Fruit fly (Drosophila melanogaster): ENCODE measurements around the gene CG31788.

Gene CG31788

DNA sequence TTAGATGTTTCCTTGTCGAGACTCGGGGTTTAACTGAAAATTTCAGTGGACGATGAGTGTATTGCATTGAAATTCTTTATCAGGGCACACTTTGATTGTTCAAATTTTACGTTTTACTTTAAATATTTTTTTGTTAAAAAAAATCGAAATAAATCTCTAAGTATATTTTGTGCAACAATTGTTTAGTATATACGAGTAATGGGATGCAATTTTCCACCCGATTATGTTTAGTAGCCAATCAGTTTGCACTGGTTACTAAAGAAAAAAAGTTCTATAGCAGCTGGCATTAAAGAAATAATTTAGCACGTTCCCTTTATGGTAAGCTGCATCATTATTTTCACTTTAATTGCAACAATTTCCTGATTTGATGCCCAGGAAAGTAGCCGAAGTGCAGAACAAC lies at the start of gene CG31788:
CG31788 (minus strand) TSS at position 101 of the 400 bp plus-strand sequence.
- no peak for TF ChIP-seq Rel (GFP tag; optimal IDR thresholded peaks at IDR 0.05)
- TF ChIP-seq Rel (tag; optimal IDR thresholded peaks at IDR 0.05) = no peak
- TF ChIP-seq brk (GFP tag; optimal IDR thresholded peaks at IDR 0.05) = no peak
- TF ChIP-seq pan (optimal IDR thresholded peaks at IDR 0.05) = no peak
- TF ChIP-seq woc (GFP tag; optimal IDR thresholded peaks at IDR 0.05) = no peak
- no peak for TF ChIP-seq jim (GFP tag; optimal IDR thresholded peaks at IDR 0.05)
- TF ChIP-seq lola (GFP tag; optimal IDR thresholded peaks at IDR 0.05) = no peak
- no peak for TF ChIP-seq Hr83 (GFP tag; optimal IDR thresholded peaks at IDR 0.05; ENCODE audit: poor library complexity, severe bottlenecking)
- TF ChIP-seq foxo (GFP tag; optimal IDR thresholded peaks at IDR 0.05) = no peak
- no peak for TF ChIP-seq sv (GFP tag; optimal IDR thresholded peaks at IDR 0.05)
- no peak for TF ChIP-seq dmrt93B (GFP tag; optimal IDR thresholded peaks at IDR 0.05)
- no peak for TF ChIP-seq N (GFP tag; optimal IDR thresholded peaks at IDR 0.05)
- no peak for TF ChIP-seq CG32264 (GFP tag; optimal IDR thresholded peaks at IDR 0.05)
- no peak for TF ChIP-seq Myc (optimal IDR thresholded peaks at IDR 0.05)
- no peak for TF ChIP-seq Vsx2 (GFP tag; optimal IDR thresholded peaks at IDR 0.05; ENCODE audit: partially characterized antibody)
- no peak for TF ChIP-seq Hnf4 (GFP tag; optimal IDR thresholded peaks at IDR 0.05)
- TF ChIP-seq CrebA (GFP tag; optimal IDR thresholded peaks at IDR 0.05; ENCODE audit: borderline replicate concordance) = no peak
- TF ChIP-seq Dfd (GFP tag; optimal IDR thresholded peaks at IDR 0.05) = no peak
- no peak for TF ChIP-seq Sp1 (GFP tag; optimal IDR thresholded peaks at IDR 0.05)
- TF ChIP-seq dsf (GFP tag; optimal IDR thresholded peaks at IDR 0.05; ENCODE audit: borderline replicate concordance) = no peak

- TF ChIP-seq lola (GFP tag; optimal IDR thresholded peaks at IDR 0.05) = no peak
- TF ChIP-seq tai (GFP tag; optimal IDR thresholded peaks at IDR 0.05) = no peak
- no peak for TF ChIP-seq usp (GFP tag; optimal IDR thresholded peaks at IDR 0.05)
- TF ChIP-seq OdsH (GFP tag; optimal IDR thresholded peaks at IDR 0.05) = no peak
- no peak for TF ChIP-seq rgr (GFP tag; optimal IDR thresholded peaks at IDR 0.05)
- no peak for TF ChIP-seq dmrt93B (GFP tag; optimal IDR thresholded peaks at IDR 0.05)
- TF ChIP-seq woc (GFP tag; optimal IDR thresholded peaks at IDR 0.05) = no peak
- TF ChIP-seq br (GFP tag; optimal IDR thresholded peaks at IDR 0.05) = no peak
- TF ChIP-seq jim (GFP tag; optimal IDR thresholded peaks at IDR 0.05) = no peak
- TF ChIP-seq brk (GFP tag; optimal IDR thresholded peaks at IDR 0.05) = no peak
- TF ChIP-seq Sp1 (GFP tag; optimal IDR thresholded peaks at IDR 0.05) = no peak
- TF ChIP-seq Vsx2 (GFP tag; optimal IDR thresholded peaks at IDR 0.05; ENCODE audit: partially characterized antibody) = no peak
- no peak for TF ChIP-seq CrebA (GFP tag; optimal IDR thresholded peaks at IDR 0.05; ENCODE audit: borderline replicate concordance)
- no peak for TF ChIP-seq ey (GFP tag; optimal IDR thresholded peaks at IDR 0.05)
These were observed 47.5 kb upstream of the CG31788 start for dm6 chr2L:18305057-18305829.

dm6 chr2L:18304469-18304868 lies 46.7 kb upstream of the CG31788 start:
- TF ChIP-seq Jra (GFP tag; optimal IDR thresholded peaks at IDR 0.05) (no peak), sage (GFP tag; optimal IDR thresholded peaks at IDR 0.05) (no peak)

dm6 chr2L:18302780-18303179 lies 45.0 kb upstream of the CG31788 start:
- no peak for TF ChIP-seq dmrt93B (GFP tag; optimal IDR thresholded peaks at IDR 0.05)
- TF ChIP-seq pan (optimal IDR thresholded peaks at IDR 0.05) = no peak
- TF ChIP-seq HLH106 (tag; optimal IDR thresholded peaks at IDR 0.05) = no peak
- TF ChIP-seq h (GFP tag; optimal IDR thresholded peaks at IDR 0.05) = no peak
- no peak for TF ChIP-seq Hr78 (GFP tag; optimal IDR thresholded peaks at IDR 0.05)
- no peak for TF ChIP-seq woc (GFP tag; optimal IDR thresholded peaks at IDR 0.05)
- TF ChIP-seq tai (GFP tag; optimal IDR thresholded peaks at IDR 0.05) = no peak
- no peak for TF ChIP-seq Hr83 (GFP tag; optimal IDR thresholded peaks at IDR 0.05; ENCODE audit: poor library complexity, severe bottlenecking)

DNA sequence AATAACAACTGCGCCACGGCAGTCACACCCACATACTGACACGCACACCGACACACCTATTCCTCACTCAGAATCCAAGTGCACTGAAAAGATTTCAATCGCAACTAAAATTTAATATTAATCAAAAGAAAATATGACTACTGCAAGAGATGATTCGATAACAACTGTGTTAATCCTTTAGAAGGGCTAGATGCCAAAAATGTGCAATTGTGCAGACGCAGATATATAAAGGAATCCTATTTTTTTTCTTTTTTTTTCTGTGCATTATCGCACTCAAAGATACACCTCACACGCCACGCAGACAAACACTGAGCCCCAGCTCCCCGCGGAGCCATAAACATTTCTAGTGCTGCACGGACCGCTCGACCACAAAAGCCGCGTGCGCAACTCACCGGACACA lies 40.8 kb upstream of the CG31788 start:
- TF ChIP-seq Jra (GFP tag; optimal IDR thresholded peaks at IDR 0.05) = no peak
- no peak for TF ChIP-seq lola (GFP tag; optimal IDR thresholded peaks at IDR 0.05)
- no peak for TF ChIP-seq CG9705 (GFP tag; optimal IDR thresholded peaks at IDR 0.05)
- TF ChIP-seq ey (GFP tag; optimal IDR thresholded peaks at IDR 0.05) = no peak
- no peak for TF ChIP-seq Hnf4 (GFP tag; optimal IDR thresholded peaks at IDR 0.05)
- no peak for TF ChIP-seq jim (GFP tag; optimal IDR thresholded peaks at IDR 0.05)
- TF ChIP-seq sv (GFP tag; optimal IDR thresholded peaks at IDR 0.05) = no peak
- no peak for TF ChIP-seq Dfd (GFP tag; optimal IDR thresholded peaks at IDR 0.05)
- no peak for TF ChIP-seq rgr (GFP tag; optimal IDR thresholded peaks at IDR 0.05)
- no peak for TF ChIP-seq br (GFP tag; optimal IDR thresholded peaks at IDR 0.05)
- TF ChIP-seq OdsH (GFP tag; optimal IDR thresholded peaks at IDR 0.05) = no peak
